Fruit fly (Drosophila melanogaster) whole organism, embryonic: Measurements from ENCODE around the gene CG9550.
A peak's percentile ranks its signal among the peaks of the same experiment; 100 is the strongest.

Experiments used
- Aef1 ChIP-seq: fragments of 200-800 bp; sonication (Bioruptor generic); IDR thresholded peaks from 3 replicates; pipeline ENCODE4 v1.3.6; 2022; ENCODE audit warnings: missing biosample characterization, missing genetic modification characterization
- Antp ChIP-seq: fragments of 200-800 bp; sonication (Bioruptor generic); optimal IDR thresholded peaks from 3 replicates; lab custom pipeline; 2016; ENCODE audit warnings: missing biosample characterization, missing genetic modification characterization
- Atf-2 ChIP-seq: fragments of 200-800 bp; sonication (Bioruptor generic); optimal IDR thresholded peaks from 2 replicates; lab custom pipeline; 2016; ENCODE audit warnings: missing biosample characterization, missing genetic modification characterization
- Awh ChIP-seq: fragments of 200-800 bp; sonication (Bioruptor generic); IDR thresholded peaks from 2 replicates; pipeline ENCODE4, ENCODE4 v1.3.6; 2022; ENCODE audit warnings: missing biosample characterization, missing genetic modification characterization
- BtbVII ChIP-seq: fragments of 200-800 bp; sonication (Bioruptor generic); optimal IDR thresholded peaks from 3 replicates; lab custom pipeline; 2017; ENCODE audit warnings: missing biosample characterization, mild to moderate bottlenecking, missing genetic modification characterization
- CG10462 ChIP-seq: fragments of 200-800 bp; sonication (Bioruptor generic); optimal IDR thresholded peaks from 2 replicates; lab custom pipeline; 2016; ENCODE audit warnings: missing biosample characterization, missing genetic modification characterization
- CG11695 ChIP-seq: fragments of 200-800 bp; sonication (Bioruptor generic); IDR thresholded peaks from 3 replicates; pipeline ENCODE4 v1.3.6; 2022; ENCODE audit warnings: missing biosample characterization, missing genetic modification characterization
- CG12104 ChIP-seq: fragments of 200-800 bp; sonication (Bioruptor generic); optimal IDR thresholded peaks from 3 replicates; lab custom pipeline; 2016; ENCODE audit warnings: missing biosample characterization, missing genetic modification characterization
- CG12155 ChIP-seq: fragments of 200-800 bp; sonication (Bioruptor generic); optimal IDR thresholded peaks from 3 replicates; lab custom pipeline; 2016; ENCODE audit warnings: missing biosample characterization, missing genetic modification characterization
- CG12659 ChIP-seq: fragments of 200-800 bp; sonication (Bioruptor generic); optimal IDR thresholded peaks from 3 replicates; lab custom pipeline; 2017; ENCODE audit warnings: mild to moderate bottlenecking, missing biosample characterization, missing genetic modification reagents, missing genetic modification characterization
- CG12769 ChIP-seq: fragments of 200-800 bp; sonication (Bioruptor generic); optimal IDR thresholded peaks from 2 replicates; lab custom pipeline; 2019; ENCODE audit warnings: missing biosample characterization, mild to moderate bottlenecking, missing genetic modification characterization, moderate library complexity
- CG12942 ChIP-seq: fragments of 200-800 bp; sonication (Bioruptor generic); optimal IDR thresholded peaks from 3 replicates; lab custom pipeline; 2016; ENCODE audit warnings: missing biosample characterization, missing genetic modification characterization
- CG2129 ChIP-seq: fragments of 200-800 bp; sonication (Bioruptor generic); IDR thresholded peaks from 2 replicates; pipeline ENCODE4 v1.3.6; 2022; ENCODE audit warnings: missing biosample characterization, missing genetic modification characterization; ENCODE audit not compliant: partially characterized antibody
- CG2678 ChIP-seq: fragments of 200-800 bp; sonication (Bioruptor generic); optimal IDR thresholded peaks from 3 replicates; lab custom pipeline; 2019; ENCODE audit warnings: missing biosample characterization, mild to moderate bottlenecking, missing genetic modification characterization, moderate library complexity
- CG30020 ChIP-seq: fragments of 200-800 bp; optimal IDR thresholded peaks from 2 replicates; lab custom pipeline; 2019; ENCODE audit warnings: missing biosample characterization, mild to moderate bottlenecking, missing genetic modification characterization, moderate library complexity
- CG33557 ChIP-seq: fragments of 200-800 bp; sonication (Bioruptor generic); optimal IDR thresholded peaks from 2 replicates; lab custom pipeline; 2019; ENCODE audit warnings: missing biosample characterization, mild to moderate bottlenecking, missing genetic modification characterization, moderate library complexity
- CG34376 ChIP-seq: fragments of 200-800 bp; sonication (Bioruptor generic); optimal IDR thresholded peaks from 2 replicates; lab custom pipeline; 2018; ENCODE audit warnings: missing biosample characterization, mild to moderate bottlenecking, missing genetic modification characterization
- CG34422 ChIP-seq: fragments of 200-800 bp; sonication (Bioruptor generic); IDR thresholded peaks from 3 replicates; pipeline ENCODE4 v1.3.6; 2022; ENCODE audit warnings: missing biosample characterization, missing genetic modification characterization
- CG43689 ChIP-seq: fragments of 200-800 bp; sonication (Bioruptor generic); IDR thresholded peaks from 2 replicates; pipeline ENCODE4 v1.3.6; 2022; ENCODE audit warnings: missing biosample characterization, missing genetic modification characterization
- CG4617 ChIP-seq: fragments of 200-800 bp; sonication (Bioruptor generic); optimal IDR thresholded peaks from 3 replicates; lab custom pipeline; 2016; ENCODE audit warnings: missing biosample characterization, missing genetic modification characterization, borderline replicate concordance
- CG5245 ChIP-seq: fragments of 200-800 bp; sonication (Bioruptor generic); optimal IDR thresholded peaks from 3 replicates; lab custom pipeline; 2016; ENCODE audit warnings: missing biosample characterization, missing genetic modification characterization
- CG8359 ChIP-seq: fragments of 200-800 bp; sonication (Bioruptor generic); optimal IDR thresholded peaks from 2 replicates; lab custom pipeline; 2017; ENCODE audit warnings: missing biosample characterization, mild to moderate bottlenecking, missing genetic modification characterization, borderline replicate concordance
- CG8388 ChIP-seq: fragments of 200-800 bp; sonication (Bioruptor generic); optimal IDR thresholded peaks from 2 replicates; lab custom pipeline; 2019; ENCODE audit warnings: missing biosample characterization, mild to moderate bottlenecking, missing genetic modification characterization, moderate library complexity
- CG8924 ChIP-seq: fragments of 200-800 bp; optimal IDR thresholded peaks from 3 replicates; lab custom pipeline; 2019; ENCODE audit warnings: missing biosample characterization, mild to moderate bottlenecking, missing genetic modification characterization, moderate library complexity
- HmgZ ChIP-seq: fragments of 200-800 bp; sonication (Bioruptor generic); optimal IDR thresholded peaks from 2 replicates; lab custom pipeline; 2018; ENCODE audit warnings: missing biosample characterization, mild to moderate bottlenecking, missing genetic modification characterization
- MBD-R2 ChIP-seq: fragments of 200-800 bp; sonication (Bioruptor generic); IDR thresholded peaks from 2 replicates; pipeline ENCODE4 v1.3.6; 2022; ENCODE audit warnings: missing biosample characterization, missing genetic modification characterization
- MTF-1 ChIP-seq: fragments of 200-800 bp; sonication (Bioruptor generic); optimal IDR thresholded peaks from 2 replicates; lab custom pipeline; 2018; ENCODE audit warnings: missing biosample characterization, mild to moderate bottlenecking, missing genetic modification characterization, borderline replicate concordance
- Meics ChIP-seq: fragments of 200-800 bp; sonication (Bioruptor generic); optimal IDR thresholded peaks from 2 replicates; lab custom pipeline; 2017; ENCODE audit warnings: missing biosample characterization, mild to moderate bottlenecking, missing genetic modification characterization
- Nf-YC ChIP-seq: fragments of 200-800 bp; optimal IDR thresholded peaks from 3 replicates; lab custom pipeline; 2019; ENCODE audit warnings: missing biosample characterization, mild to moderate bottlenecking, missing genetic modification characterization, moderate library complexity
- Optix ChIP-seq: fragments of 200-800 bp; sonication (Bioruptor generic); IDR thresholded peaks from 3 replicates; pipeline ENCODE4 v1.3.6; 2022; ENCODE audit warnings: missing biosample characterization, missing genetic modification characterization
- Taf1 ChIP-seq: fragments of 200-800 bp; sonication (Bioruptor generic); IDR thresholded peaks from 2 replicates; pipeline ENCODE4 v1.3.6; 2022; ENCODE audit warnings: missing biosample characterization, missing genetic modification characterization
- ap ChIP-seq: fragments of 200-800 bp; sonication (Bioruptor generic); IDR thresholded peaks from 2 replicates; pipeline ENCODE4 v1.3.6; 2022; ENCODE audit warnings: missing biosample characterization, missing genetic modification characterization
- ara ChIP-seq: fragments of 200-800 bp; sonication (Bioruptor generic); IDR thresholded peaks from 2 replicates; pipeline ENCODE4 v1.3.6; 2022; ENCODE audit warnings: missing biosample characterization, missing genetic modification characterization
- dati ChIP-seq: fragments of 200-800 bp; sonication (Bioruptor generic); IDR thresholded peaks from 2 replicates; pipeline ENCODE4 v1.3.6; 2022; ENCODE audit warnings: missing biosample characterization, missing genetic modification characterization
- eyg ChIP-seq: fragments of 200-800 bp; sonication (Bioruptor generic); optimal IDR thresholded peaks from 3 replicates; lab custom pipeline; 2016; ENCODE audit warnings: missing biosample characterization, missing genetic modification characterization
- gce ChIP-seq: fragments of 200-800 bp; sonication (Bioruptor generic); IDR thresholded peaks from 3 replicates; pipeline ENCODE4 v1.3.6; 2022; ENCODE audit warnings: missing biosample characterization, missing genetic modification characterization
- ind ChIP-seq: fragments of 200-800 bp; sonication (Bioruptor generic); optimal IDR thresholded peaks from 3 replicates; lab custom pipeline; 2016; ENCODE audit warnings: missing biosample characterization, missing genetic modification characterization
- knrl ChIP-seq: fragments of 200-800 bp; sonication (Bioruptor generic); IDR thresholded peaks from 3 replicates; pipeline ENCODE4 v1.3.6; 2022; ENCODE audit warnings: missing biosample characterization, missing genetic modification characterization; ENCODE audit not compliant: partially characterized antibody
- lbe ChIP-seq: fragments of 200-800 bp; sonication (Bioruptor generic); optimal IDR thresholded peaks from 2 replicates; lab custom pipeline; 2016; ENCODE audit warnings: missing biosample characterization, mild to moderate bottlenecking, missing genetic modification characterization
- maf-S ChIP-seq: fragments of 200-800 bp; sonication (Bioruptor generic); optimal IDR thresholded peaks from 2 replicates; lab custom pipeline; 2016; ENCODE audit warnings: missing biosample characterization, missing genetic modification characterization
- pzg ChIP-seq: fragments of 200-800 bp; sonication (Bioruptor generic); optimal IDR thresholded peaks from 3 replicates; lab custom pipeline; 2018; ENCODE audit warnings: missing biosample characterization, mild to moderate bottlenecking, missing genetic modification characterization, moderate library complexity
- ranshi ChIP-seq: fragments of 200-800 bp; sonication (Bioruptor generic); IDR thresholded peaks from 2 replicates; pipeline ENCODE4 v1.3.6; 2022; ENCODE audit warnings: missing biosample characterization, missing genetic modification characterization
- rib ChIP-seq: fragments of 200-800 bp; sonication (Bioruptor generic); IDR thresholded peaks from 2 replicates; pipeline ENCODE4 v1.3.6; 2022; ENCODE audit warnings: missing biosample characterization, missing genetic modification characterization
- sc ChIP-seq, 3 experiments: fragments of >200 bp in 2 of 3; fragments of 200-800 bp in 1 of 3; sonication (Bioruptor generic) in 1 of 3; optimal IDR thresholded peaks; 2 replicates in 2 of 3; 3 replicates in 1 of 3; lab custom pipeline; 2017; ENCODE audit warnings: mild to moderate bottlenecking in 1 of 3, missing biosample characterization in 1 of 3, missing genetic modification characterization in 1 of 3, missing genetic modification reagents in 1 of 3
- sens-2 ChIP-seq: fragments of 200-800 bp; sonication (Bioruptor generic); IDR thresholded peaks from 2 replicates; pipeline ENCODE4 v1.3.6; 2022; ENCODE audit warnings: missing biosample characterization, missing genetic modification characterization
- seq ChIP-seq: fragments of 200-800 bp; sonication (Bioruptor generic); IDR thresholded peaks from 2 replicates; pipeline ENCODE4 v1.3.6; 2022; ENCODE audit warnings: missing biosample characterization, missing genetic modification characterization
- sob ChIP-seq: fragments of 200-800 bp; sonication (Bioruptor generic); IDR thresholded peaks from 2 replicates; pipeline ENCODE4 v1.3.6; 2022; ENCODE audit warnings: missing biosample characterization, missing genetic modification characterization
- wdn ChIP-seq: fragments of 200-800 bp; sonication (Bioruptor generic); IDR thresholded peaks from 2 replicates; pipeline ENCODE4 v1.3.6; 2022; ENCODE audit warnings: missing biosample characterization, missing genetic modification characterization
- z ChIP-seq: fragments of 200-800 bp; sonication (Bioruptor generic); IDR thresholded peaks from 3 replicates; pipeline ENCODE4 v1.3.6; 2022; ENCODE audit warnings: missing biosample characterization, missing genetic modification characterization
- zfh2 ChIP-seq: fragments of 200-800 bp; sonication (Bioruptor generic); optimal IDR thresholded peaks from 2 replicates; lab custom pipeline; 2016; ENCODE audit warnings: missing biosample characterization, missing genetic modification characterization

The CG9550 gene

DNA sequence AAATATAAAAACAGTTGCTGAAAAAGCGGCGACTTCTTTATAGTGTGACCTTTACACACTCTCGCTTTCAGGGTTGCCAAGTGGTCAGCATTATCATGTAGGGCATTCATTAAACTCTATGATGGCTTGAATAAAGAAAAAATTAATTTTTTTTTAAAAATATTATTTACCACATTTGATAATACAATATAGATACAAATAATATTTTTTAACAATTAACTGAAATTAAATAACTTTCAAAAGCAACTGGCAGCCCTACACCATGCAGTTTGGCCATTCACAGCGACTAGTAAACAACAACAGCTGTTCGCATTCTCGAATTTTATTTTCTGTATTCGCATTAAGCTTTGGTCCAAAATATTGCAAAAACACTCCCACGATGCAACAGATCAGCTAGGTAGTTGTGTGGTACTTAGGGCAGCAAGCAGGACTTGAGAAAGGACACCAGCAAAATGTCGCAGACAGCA is 6.0 kb upstream of the CG9550 start, which contains the start of the genes Phf5a and CG31638 (continued):
- TF ChIP-seq dati (peak; percentile 88), CG12942 (peak; percentile 93), rib (GFP tag; lab: Robert Waterston, UW) (no peak), seq (GFP tag; lab: Robert Waterston, UW) (peak; percentile 79), maf-S (GFP tag; lab: Kevin White, UChicago) (peak; percentile 61), CG11695 (GFP tag; lab: Robert Waterston, UW) (peak; percentile 93), CG33557 (GFP tag; lab: Kevin White, UChicago) (peak; percentile 90), pzg (GFP tag; lab: Kevin White, UChicago) (peak; percentile 64), Antp (GFP tag; lab: Kevin White, UChicago) (peak; percentile 44), lbe (peak; percentile 93), MTF-1 (GFP tag; lab: Kevin White, UChicago) (peak; percentile 89), CG5245 (peak; percentile 39), CG12659 (GFP tag; lab: Kevin White, UChicago) (peak; percentile 94), ara (peak; percentile 95), ap (GFP tag; lab: Robert Waterston, UW) (peak; percentile 66; the same call in 1 of the 2 replicates), CG2678 (peak; percentile 96), Optix (peak; percentile 89), HmgZ (peak; percentile 97), sc (optimal IDR thresholded peaks at IDR 0.05; lab: Kevin White, UChicago) (no peak), sc (GFP tag; optimal IDR thresholded peaks at IDR 0.05; lab: Kevin White, UChicago) (peak; percentile 91), CG43689 (GFP tag; lab: Robert Waterston, UW) (peak; percentile 92), sens-2 (GFP tag; lab: Robert Waterston, UW) (peak; percentile 67), CG34376 (peak; percentile 84), Awh (GFP tag; lab: Robert Waterston, UW) (peak; percentile 95), MBD-R2 (GFP tag; lab: Robert Waterston, UW) (peak; percentile 90), BtbVII (peak; percentile 87), Taf1 (GFP tag; lab: Robert Waterston, UW) (peak; percentile 95), Meics (peak; percentile 96), knrl (GFP tag; lab: Robert Waterston, UW) (peak; percentile 57), eyg (GFP tag; lab: Kevin White, UChicago) (no peak), CG30020 (tag; lab: Kevin White, UChicago) (peak; percentile 58), Aef1 (GFP tag; lab: Robert Waterston, UW) (peak; percentile 51; the same call in 2 of the 3 replicates), CG2129 (GFP tag; lab: Robert Waterston, UW) (no peak), CG8359 (GFP tag; lab: Kevin White, UChicago) (peak; percentile 73), Nf-YC (tag; lab: Kevin White, UChicago) (peak; percentile 89), gce (peak; percentile 95), ind (GFP tag; lab: Kevin White, UChicago) (peak; percentile 98), Atf-2 (GFP tag; lab: Kevin White, UChicago) (no peak), CG12104 (GFP tag; lab: Kevin White, UChicago) (peak; percentile 58), zfh2 (peak; percentile 90), CG10462 (GFP tag; lab: Kevin White, UChicago) (peak; percentile 94), ranshi (peak; percentile 63; the same call in 1 of the 2 replicates), CG4617 (GFP tag; lab: Kevin White, UChicago) (peak; percentile 97), CG8388 (GFP tag; lab: Kevin White, UChicago) (peak; percentile 96), CG8924 (tag; lab: Kevin White, UChicago) (peak; percentile 92), CG12769 (tag; lab: Kevin White, UChicago) (no peak), wdn (peak; percentile 82), CG12155 (GFP tag; lab: Kevin White, UChicago) (peak; percentile 76), z (no peak), CG34422 (GFP tag; lab: Robert Waterston, UW) (peak; percentile 98), sob (GFP tag; lab: Robert Waterston, UW) (peak; percentile 71)
